Worm (Caenorhabditis elegans): Measurements from ENCODE around the gene gst-29.
A peak's percentile ranks its signal among the peaks of the same experiment; 100 is the strongest.
"Not testable (repeated sequence)": the region's sequence is repeated elsewhere in the genome, so short reads cannot be mapped to it uniquely, and the experiment has no call there.

The gst-29 gene

DNA sequence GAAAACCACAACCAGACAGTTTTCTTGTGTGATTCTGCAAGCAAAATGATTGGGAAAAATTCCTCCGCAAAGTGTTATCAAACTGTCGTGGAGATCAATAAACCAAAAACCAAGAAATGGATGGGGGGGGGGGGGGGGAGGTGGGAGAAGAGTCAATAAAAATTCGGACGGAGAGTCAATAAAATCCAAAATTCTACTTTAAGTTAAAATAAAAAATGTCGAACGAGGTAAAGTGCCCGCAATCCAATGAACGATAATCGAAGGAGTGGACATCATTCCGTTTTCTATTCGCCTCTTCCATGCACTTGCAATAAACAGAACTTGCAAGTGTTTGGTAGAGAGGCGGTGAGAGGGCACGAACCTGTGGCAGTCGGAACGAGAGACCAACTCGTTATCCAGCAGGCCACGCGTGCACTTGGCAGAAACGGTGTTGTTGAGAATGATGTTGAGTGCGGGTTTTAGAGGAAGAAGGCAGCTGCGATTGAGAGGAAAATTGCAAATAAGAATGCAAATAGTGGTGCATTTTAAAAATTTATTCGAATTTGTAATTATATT lies 3.9 kb downstream of the gst-29 start, which contains the start of gene gst-27:
Gene gst-27, minus strand, starts transcription at position 51 of the 555 bp plus-strand sequence.
- TF ChIP-seq W03F9.2 (tag; optimal IDR thresholded peaks at IDR 0.05): peak; percentile 77
- TF ChIP-seq dao-5 (tag; optimal IDR thresholded peaks at IDR 0.05): peak; percentile 77
- TF ChIP-seq him-1 (tag; optimal IDR thresholded peaks at IDR 0.05): peak; percentile 44

DNA sequence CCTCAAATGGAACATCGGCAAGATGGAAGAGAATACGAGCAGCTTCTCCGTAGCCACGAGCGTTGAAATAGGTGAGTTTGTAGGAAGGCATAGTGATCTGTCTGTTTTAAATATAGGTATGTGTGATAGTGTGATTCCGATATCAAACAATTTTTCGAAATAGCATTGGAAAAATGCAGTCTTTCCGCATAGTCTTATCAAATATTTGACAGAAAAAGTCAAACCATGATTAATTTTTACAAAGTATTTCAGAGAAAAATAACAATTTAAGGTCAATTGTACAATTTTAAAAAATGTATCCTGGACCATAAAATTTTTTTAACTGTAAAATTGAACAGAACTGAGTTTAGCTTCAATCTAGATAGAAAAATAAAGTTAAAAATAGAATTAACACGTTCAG lies 5.2 kb downstream of the gst-29 start, which contains the start of gene gst-26:
Gene gst-26, minus strand, starts transcription at position 101 of the 400 bp plus-strand sequence.
- TF ChIP-seq dao-5 (tag; optimal IDR thresholded peaks at IDR 0.05) (no peak), him-1 (tag; optimal IDR thresholded peaks at IDR 0.05) (no peak), W03F9.2 (tag; optimal IDR thresholded peaks at IDR 0.05) (no peak)

DNA sequence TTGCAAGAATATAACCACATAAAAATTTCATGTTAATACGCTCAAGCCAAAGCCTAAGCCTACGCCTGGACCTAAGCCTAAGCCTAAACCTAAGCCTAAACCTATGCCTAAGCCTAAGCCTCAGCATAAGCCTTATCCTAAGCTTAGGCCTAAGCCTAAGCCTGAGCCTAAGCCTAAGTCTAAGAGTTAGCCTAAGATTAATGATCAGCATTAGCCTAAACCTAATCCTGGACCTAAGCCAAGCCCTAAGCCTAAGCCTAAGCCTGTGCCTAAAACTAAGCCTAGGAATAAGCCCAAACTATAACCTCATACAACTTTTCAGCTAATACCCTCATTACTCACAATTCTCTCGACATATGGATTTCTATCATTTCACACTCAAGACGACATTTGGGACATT lies 11.3 kb downstream of the gst-29 start:
- TF ChIP-seq W03F9.2 (tag; optimal IDR thresholded peaks at IDR 0.05) (no peak), dao-5 (tag; optimal IDR thresholded peaks at IDR 0.05) (no peak), him-1 (tag; optimal IDR thresholded peaks at IDR 0.05) (no peak)

DNA sequence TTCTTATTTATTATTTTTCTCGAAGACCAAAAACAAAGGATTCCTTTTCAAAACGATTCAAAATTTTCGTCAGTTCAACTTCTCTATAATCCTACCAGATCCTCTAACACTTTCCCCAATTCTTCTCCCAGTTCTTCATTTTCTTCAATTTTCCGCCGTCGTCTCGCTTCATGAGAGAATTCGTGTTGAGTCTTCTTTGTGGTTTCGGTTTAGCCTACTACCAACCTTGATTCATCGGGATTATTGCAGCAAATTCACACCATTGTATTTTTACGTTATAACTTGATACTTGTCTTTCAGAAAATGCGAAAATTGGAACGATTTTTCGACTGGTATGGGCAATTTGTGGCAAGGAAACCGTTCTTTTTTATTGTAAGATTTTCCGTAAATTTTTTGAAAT lies 11.8 kb downstream of the gst-29 start, which contains the start of gene ptr-20:
Gene ptr-20, plus strand, starts transcription at position 301 of the 400 bp plus-strand sequence.
- no peak for TF ChIP-seq dao-5 (tag; optimal IDR thresholded peaks at IDR 0.05)

DNA sequence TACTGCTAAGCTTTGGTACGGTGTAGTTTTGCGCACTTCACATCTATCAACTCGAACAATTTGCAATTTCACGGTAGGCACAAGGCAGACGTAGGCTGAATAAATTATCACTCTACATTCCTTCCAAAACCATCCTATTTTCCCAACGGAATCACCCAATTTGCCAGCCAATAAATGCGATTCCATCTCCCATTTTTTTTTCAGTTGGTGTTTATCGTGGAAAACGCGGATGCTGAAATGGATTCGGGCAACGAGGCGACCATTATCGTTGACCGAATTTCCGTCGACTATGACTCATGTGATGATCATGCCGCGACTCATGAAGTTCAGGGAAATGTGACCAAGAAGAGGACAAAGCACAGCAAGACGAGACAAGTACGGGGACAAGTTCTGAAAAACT lies 21.2 kb downstream of the gst-29 start:
- TF ChIP-seq dao-5 (tag; optimal IDR thresholded peaks at IDR 0.05) (no peak), W03F9.2 (tag; optimal IDR thresholded peaks at IDR 0.05) (no peak), him-1 (tag; optimal IDR thresholded peaks at IDR 0.05) (no peak)

DNA sequence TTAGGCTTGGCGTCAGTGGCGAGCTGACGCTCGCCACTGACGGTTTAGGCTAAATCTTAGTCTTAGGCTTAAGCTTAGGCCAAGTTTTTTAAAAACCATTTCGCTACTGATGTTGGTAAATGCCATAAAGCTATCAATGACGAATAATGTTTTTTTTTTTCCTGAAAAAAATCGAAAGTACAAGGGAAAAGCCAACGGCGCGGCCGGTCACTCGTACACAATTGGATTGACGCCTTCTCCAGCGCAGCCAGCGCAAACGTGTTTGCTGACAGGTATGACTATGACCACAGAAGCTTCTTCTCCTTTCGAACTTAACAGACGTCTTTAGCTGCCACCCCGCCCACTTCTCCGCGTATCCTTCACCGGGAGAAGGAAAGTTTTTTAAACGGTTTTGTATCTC lies 24.1 kb downstream of the gst-29 start, which contains the start of gene Y53F4B.27:
Gene Y53F4B.27, plus strand, starts transcription at position 301 of the 400 bp plus-strand sequence.
- TF ChIP-seq W03F9.2 (tag; optimal IDR thresholded peaks at IDR 0.05): no peak
- TF ChIP-seq dao-5 (tag; optimal IDR thresholded peaks at IDR 0.05): no peak
- no peak for TF ChIP-seq him-1 (tag; optimal IDR thresholded peaks at IDR 0.05)

DNA sequence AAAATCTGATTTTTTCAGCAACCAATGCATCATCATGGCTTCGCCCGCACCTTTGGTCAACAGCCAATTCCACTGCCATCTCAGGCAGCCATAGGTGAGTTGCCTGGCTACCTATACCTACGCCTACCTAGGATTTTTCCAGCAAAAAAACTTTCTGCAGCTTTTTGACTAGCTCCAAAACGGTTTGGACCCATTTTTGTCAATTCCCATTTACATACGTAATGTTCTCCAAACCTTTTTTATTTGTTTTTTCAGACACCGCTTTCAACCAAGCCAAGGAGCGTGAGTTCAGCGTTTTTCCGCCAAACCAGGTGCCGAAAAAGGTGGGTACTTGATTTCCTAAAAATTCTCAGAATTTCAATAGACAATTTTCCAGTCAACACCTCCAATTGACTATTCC lies 25.9 kb downstream of the gst-29 start:
- no peak for TF ChIP-seq W03F9.2 (tag; optimal IDR thresholded peaks at IDR 0.05)

DNA sequence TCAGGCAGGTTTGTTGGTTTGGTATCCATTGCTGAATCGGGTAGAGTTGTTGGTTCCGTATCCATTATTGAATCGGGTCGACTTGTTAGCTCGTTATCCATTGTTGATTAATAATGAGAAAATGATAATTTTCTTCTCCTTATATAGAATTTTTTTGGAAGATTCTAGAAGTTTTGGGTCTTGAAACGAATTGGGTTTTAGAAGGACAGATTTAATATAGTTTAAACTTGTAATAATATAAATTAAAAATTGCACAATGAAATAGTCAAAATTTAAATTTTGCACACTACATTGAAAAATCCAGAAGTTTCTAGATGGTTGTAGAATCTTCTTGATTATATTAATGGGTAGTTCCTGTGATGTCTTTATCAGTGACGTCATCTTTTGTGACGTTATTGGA lies 28.8 kb downstream of the gst-29 start, which contains the start of gene Y53F4B.26:
Gene Y53F4B.26, minus strand, starts transcription at position 101 of the 400 bp plus-strand sequence.
- TF ChIP-seq W03F9.2, dao-5, him-1 (tag; optimal IDR thresholded peaks at IDR 0.05): not testable (repeated sequence)

DNA sequence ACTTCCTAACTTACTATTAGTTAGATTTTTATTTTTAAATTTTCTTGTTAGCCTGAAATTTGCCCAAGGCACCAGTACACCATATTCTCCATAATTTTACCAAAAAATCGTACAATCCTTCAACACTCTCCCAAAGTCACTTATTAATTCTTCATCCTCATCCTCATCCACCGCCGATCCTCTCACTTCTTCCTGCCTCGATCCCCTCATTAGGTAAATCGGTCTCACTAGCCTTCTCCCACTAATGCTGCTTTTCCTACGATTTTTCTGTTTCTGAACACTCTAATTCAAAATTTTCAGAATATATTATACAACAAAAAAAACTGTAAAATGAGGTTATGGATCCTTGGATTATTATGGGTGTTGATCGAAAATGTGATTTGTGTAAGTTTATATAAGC lies 33.8 kb downstream of the gst-29 start, which contains the start of gene Y53F4B.25:
Gene Y53F4B.25, plus strand, starts transcription at position 301 of the 400 bp plus-strand sequence.
- no peak for TF ChIP-seq W03F9.2 (tag; optimal IDR thresholded peaks at IDR 0.05)
- no peak for TF ChIP-seq dao-5 (tag; optimal IDR thresholded peaks at IDR 0.05)
- TF ChIP-seq him-1 (tag; optimal IDR thresholded peaks at IDR 0.05): no peak

DNA sequence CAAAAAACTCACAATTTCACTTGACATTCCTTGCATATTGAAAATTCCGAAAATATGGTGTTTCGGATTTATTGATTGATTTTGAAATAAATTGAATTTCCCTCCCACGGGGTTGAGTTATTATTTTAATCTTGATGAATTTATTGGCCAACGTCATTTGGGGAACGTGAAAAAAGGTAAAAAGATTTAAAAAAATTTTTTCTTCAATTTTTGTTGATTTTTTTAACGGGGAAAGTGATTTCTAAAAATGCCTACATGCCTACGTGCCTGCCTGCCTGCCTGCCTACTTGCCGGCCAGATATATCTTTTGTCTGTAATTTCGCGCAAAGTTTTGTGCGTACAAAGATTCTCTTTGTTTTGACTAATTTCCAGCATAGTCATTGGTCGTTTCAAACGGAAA lies 35.3 kb downstream of the gst-29 start, which contains the start of gene Y53F4B.24:
Gene Y53F4B.24, minus strand, starts transcription at position 101 of the 400 bp plus-strand sequence.
- no peak for TF ChIP-seq dao-5 (tag; optimal IDR thresholded peaks at IDR 0.05)
- TF ChIP-seq him-1 (tag; optimal IDR thresholded peaks at IDR 0.05): no peak
- no peak for TF ChIP-seq W03F9.2 (tag; optimal IDR thresholded peaks at IDR 0.05)

DNA sequence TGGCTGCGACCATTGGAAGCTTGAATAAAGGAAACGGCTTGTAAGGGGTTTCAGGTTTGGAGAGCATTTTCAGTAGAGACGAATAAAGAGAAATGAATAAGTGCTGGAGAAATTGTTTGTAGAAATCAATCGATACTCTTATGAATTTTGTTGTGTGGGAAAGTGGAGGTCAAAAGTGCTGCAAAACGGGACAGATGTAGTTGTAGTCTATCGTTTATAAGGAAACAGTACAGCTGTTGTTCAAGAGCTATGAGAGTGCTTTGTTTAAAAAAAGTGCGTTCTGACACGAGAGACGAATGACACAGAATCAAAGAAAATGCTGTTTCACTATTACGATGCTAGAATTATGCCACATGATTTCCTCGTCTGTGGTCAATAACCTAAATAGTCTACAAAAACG lies 39.1 kb downstream of the gst-29 start, which contains the start of gene Y53F4B.62:
Gene Y53F4B.62, minus strand, starts transcription at position 101 of the 400 bp plus-strand sequence.
- TF ChIP-seq him-1 (tag; optimal IDR thresholded peaks at IDR 0.05): no peak
- TF ChIP-seq W03F9.2 (tag; optimal IDR thresholded peaks at IDR 0.05): no peak
- no peak for TF ChIP-seq dao-5 (tag; optimal IDR thresholded peaks at IDR 0.05)

DNA sequence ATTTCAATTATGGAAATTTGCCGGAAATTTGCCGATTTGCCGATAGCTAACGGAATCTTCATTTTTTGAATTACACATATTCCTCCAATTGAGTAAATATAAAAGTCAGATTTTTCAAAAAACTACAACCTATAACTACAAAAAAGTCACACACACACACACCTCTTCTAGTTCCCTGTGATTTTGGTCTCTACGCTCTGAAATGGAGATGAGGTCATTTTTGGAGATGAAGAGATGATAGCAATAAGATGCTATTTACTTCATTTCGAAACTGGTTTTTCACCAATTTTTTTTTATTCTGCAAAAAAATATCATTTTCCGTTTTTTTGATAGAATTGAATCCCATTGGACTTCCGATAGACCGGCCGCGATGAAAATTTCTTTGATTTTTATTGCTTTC lies 45.5 kb downstream of the gst-29 start, which contains the start of gene Y53F4B.23:
Gene Y53F4B.23, plus strand, starts transcription at position 312 of the 400 bp plus-strand sequence.
- TF ChIP-seq dao-5 (tag; optimal IDR thresholded peaks at IDR 0.05): no peak
- no peak for TF ChIP-seq him-1 (tag; optimal IDR thresholded peaks at IDR 0.05)
- no peak for TF ChIP-seq W03F9.2 (tag; optimal IDR thresholded peaks at IDR 0.05)

DNA sequence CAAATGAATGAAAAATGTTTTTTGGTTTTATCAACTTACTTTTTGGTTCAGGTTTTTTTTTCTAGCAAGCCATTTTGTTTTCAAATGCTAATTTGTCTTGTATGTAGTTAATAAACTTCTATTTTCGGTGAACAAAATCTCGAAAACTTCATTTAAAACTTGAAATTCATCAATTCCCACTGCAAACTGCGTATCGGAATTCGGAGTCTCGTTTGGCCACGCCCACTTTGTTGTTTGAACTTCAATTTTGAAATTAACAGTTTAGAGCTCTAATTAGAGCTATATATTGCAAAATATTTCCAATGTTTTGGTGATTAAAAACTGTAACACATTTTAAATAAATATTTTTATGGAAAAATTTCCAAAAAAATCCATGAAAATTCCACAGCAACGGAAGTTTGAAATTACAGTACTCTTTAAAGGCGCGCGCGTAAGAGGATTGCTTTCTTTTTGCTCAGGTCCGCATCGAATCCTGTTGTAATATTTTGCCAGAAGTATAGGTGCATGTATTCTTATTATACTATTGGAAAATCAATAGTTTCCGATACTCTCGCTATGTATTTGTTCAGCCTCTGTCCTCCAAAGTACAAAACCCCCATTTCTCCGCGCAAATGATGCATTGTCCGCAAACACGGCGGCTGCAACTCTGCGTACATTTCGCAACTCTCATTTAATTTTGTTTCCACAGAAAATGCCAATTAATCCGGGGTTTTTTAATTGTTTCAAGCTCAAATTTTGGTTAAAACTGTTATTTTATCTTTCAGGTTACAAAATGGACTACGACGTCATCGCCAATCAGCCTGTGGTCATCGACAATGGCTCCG lies 49.9 kb downstream of the gst-29 start, which contains the start of gene arp-1:
Gene arp-1, plus strand, starts transcription at position 765 of the 824 bp plus-strand sequence.
- TF ChIP-seq him-1 (tag; optimal IDR thresholded peaks at IDR 0.05) (no peak), W03F9.2 (tag; optimal IDR thresholded peaks at IDR 0.05) (peak; percentile 24)

Measured in whole organism, L4/young adult.